Worm (Caenorhabditis elegans): ENCODE data around the gene C26D10.3.

DNA sequence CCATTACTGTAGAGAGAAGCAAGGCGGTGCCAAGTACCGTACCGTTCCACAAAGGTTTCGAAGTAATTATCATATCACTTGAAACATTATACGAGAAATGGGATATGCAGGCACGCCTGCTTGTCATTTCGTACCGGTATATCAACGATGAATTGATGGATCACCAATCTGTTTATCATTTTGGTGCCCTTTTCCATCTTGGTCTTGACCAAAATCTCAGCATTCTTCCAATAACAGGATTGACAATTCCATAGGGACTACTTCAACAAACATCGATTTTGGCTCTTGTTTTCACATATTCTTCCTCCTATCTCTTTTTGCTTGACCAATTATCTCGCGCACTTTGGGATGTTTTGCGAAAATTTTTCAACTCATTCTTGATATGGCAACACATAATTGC lies 13.9 kb downstream of the C26D10.3 start:
- TF ChIP-seq flt-1 (GFP tag; IDR thresholded peaks at IDR 0.05) (no peak), ztf-23 (GFP tag; IDR thresholded peaks at IDR 0.05) (no peak), T22C8.4 (GFP tag; IDR thresholded peaks at IDR 0.05) (no peak), ztf-29 (GFP tag; IDR thresholded peaks at IDR 0.05) (no peak), tab-1 (GFP tag; IDR thresholded peaks at IDR 0.05) (no peak), ref-1 (GFP tag; conservative IDR thresholded peaks at IDR 0.05) (no peak), klf-2 (GFP tag; conservative IDR thresholded peaks at IDR 0.05) (no peak)

All from whole organism, midembryonic.